Fruit fly (Drosophila melanogaster) whole organism, embryonic: ENCODE data around the gene CG10581.
A peak's percentile ranks its signal among the peaks of the same experiment; 100 is the strongest.

Experiments used
- Aef1 ChIP-seq: fragments of 200-800 bp; sonication (Bioruptor generic); IDR thresholded peaks from 3 replicates; pipeline ENCODE4 v1.3.6; 2022; ENCODE audit warnings: missing biosample characterization, missing genetic modification characterization
- Atf-2 ChIP-seq: fragments of 200-800 bp; sonication (Bioruptor generic); optimal IDR thresholded peaks from 2 replicates; lab custom pipeline; 2016; ENCODE audit warnings: missing biosample characterization, missing genetic modification characterization
- Atf3 ChIP-seq: fragments of 200-800 bp; sonication (Bioruptor generic); optimal IDR thresholded peaks from 3 replicates; lab custom pipeline; 2016; ENCODE audit warnings: missing biosample characterization, missing genetic modification characterization
- Blimp-1 ChIP-seq: fragments of 200-800 bp; sonication (Bioruptor generic); optimal IDR thresholded peaks from 3 replicates; lab custom pipeline; 2018; ENCODE audit warnings: missing biosample characterization, missing genetic modification characterization, mild to moderate bottlenecking, moderate library complexity, missing genetic modification reagents
- CG11398 ChIP-seq: fragments of 200-800 bp; sonication (Bioruptor generic); optimal IDR thresholded peaks from 2 replicates; lab custom pipeline; 2016; ENCODE audit warnings: missing biosample characterization, missing genetic modification characterization
- CG11723 ChIP-seq: fragments of 200-800 bp; sonication (Bioruptor generic); optimal IDR thresholded peaks from 2 replicates; lab custom pipeline; 2017; ENCODE audit warnings: missing biosample characterization, mild to moderate bottlenecking, missing genetic modification characterization
- CG13775 ChIP-seq: fragments of 200-800 bp; sonication (Bioruptor generic); optimal IDR thresholded peaks from 3 replicates; lab custom pipeline; 2017; ENCODE audit warnings: missing biosample characterization, mild to moderate bottlenecking, missing genetic modification characterization
- CG14050 ChIP-seq: fragments of 200-800 bp; sonication (Bioruptor generic); IDR thresholded peaks from 3 replicates; pipeline ENCODE4 v1.3.6; 2022; ENCODE audit warnings: missing biosample characterization, missing genetic modification characterization
- CG14667 ChIP-seq: fragments of 200-800 bp; sonication (Bioruptor generic); IDR thresholded peaks from 2 replicates; pipeline ENCODE4 v1.3.6; 2022; ENCODE audit warnings: missing biosample characterization, missing genetic modification characterization
- CG15601 ChIP-seq: fragments of 200-800 bp; sonication (Bioruptor generic); optimal IDR thresholded peaks from 3 replicates; lab custom pipeline; 2019; ENCODE audit warnings: missing biosample characterization, mild to moderate bottlenecking, missing genetic modification characterization, moderate library complexity
- CG1792 ChIP-seq: fragments of 200-800 bp; sonication (Bioruptor generic); optimal IDR thresholded peaks from 2 replicates; lab custom pipeline; 2016; ENCODE audit warnings: missing biosample characterization, missing genetic modification characterization
- CG18262 ChIP-seq: fragments of 200-800 bp; optimal IDR thresholded peaks from 3 replicates; lab custom pipeline; 2019; ENCODE audit warnings: missing biosample characterization, mild to moderate bottlenecking, missing genetic modification characterization, moderate library complexity
- CG2120 ChIP-seq: fragments of 200-800 bp; sonication (Bioruptor generic); optimal IDR thresholded peaks from 3 replicates; lab custom pipeline; 2016; ENCODE audit warnings: missing biosample characterization, missing genetic modification characterization
- CG30020 ChIP-seq: fragments of 200-800 bp; optimal IDR thresholded peaks from 2 replicates; lab custom pipeline; 2019; ENCODE audit warnings: missing biosample characterization, mild to moderate bottlenecking, missing genetic modification characterization, moderate library complexity
- CG34224 ChIP-seq: fragments of 200-800 bp; sonication (Bioruptor generic); IDR thresholded peaks from 3 replicates; pipeline ENCODE4 v1.3.6; 2022; ENCODE audit warnings: missing biosample characterization, missing genetic modification characterization; ENCODE audit not compliant: partially characterized antibody
- CG3838 ChIP-seq: fragments of 200-800 bp; sonication (Bioruptor generic); optimal IDR thresholded peaks from 3 replicates; lab custom pipeline; 2016; ENCODE audit warnings: missing biosample characterization, missing genetic modification characterization
- CG43689 ChIP-seq: fragments of 200-800 bp; sonication (Bioruptor generic); IDR thresholded peaks from 2 replicates; pipeline ENCODE4 v1.3.6; 2022; ENCODE audit warnings: missing biosample characterization, missing genetic modification characterization
- CG4854 ChIP-seq: fragments of 200-800 bp; sonication (Bioruptor generic); optimal IDR thresholded peaks from 2 replicates; lab custom pipeline; 2016; ENCODE audit warnings: missing biosample characterization, missing genetic modification characterization, inconsistent platforms
- CG6854 ChIP-seq: fragments of 200-800 bp; sonication (Bioruptor generic); optimal IDR thresholded peaks from 3 replicates; lab custom pipeline; 2017; ENCODE audit warnings: missing biosample characterization, mild to moderate bottlenecking, missing genetic modification characterization
- CG7556 ChIP-seq: fragments of 200-800 bp; sonication (Bioruptor generic); optimal IDR thresholded peaks from 2 replicates; lab custom pipeline; 2017; ENCODE audit warnings: missing biosample characterization, mild to moderate bottlenecking, missing genetic modification characterization
- CG7839 ChIP-seq: fragments of 200-800 bp; sonication (Bioruptor generic); optimal IDR thresholded peaks from 3 replicates; lab custom pipeline; 2018; ENCODE audit warnings: missing biosample characterization, mild to moderate bottlenecking, missing genetic modification characterization, moderate library complexity
- CG8281 ChIP-seq: fragments of 200-800 bp; sonication (Bioruptor generic); optimal IDR thresholded peaks from 2 replicates; lab custom pipeline; 2018; ENCODE audit warnings: missing biosample characterization, mild to moderate bottlenecking, missing genetic modification characterization, moderate library complexity
- CHES-1-like ChIP-seq: fragments of 200-800 bp; sonication (Bioruptor generic); optimal IDR thresholded peaks from 2 replicates; lab custom pipeline; 2016; ENCODE audit warnings: missing biosample characterization, missing genetic modification characterization
- CTCF ChIP-seq: fragments of 200-800 bp; sonication (Bioruptor generic); optimal IDR thresholded peaks from 2 replicates; lab custom pipeline; 2017; ENCODE audit warnings: missing biosample characterization, mild to moderate bottlenecking, missing genetic modification characterization, moderate library complexity
- Deaf1 ChIP-seq: fragments of 200-800 bp; optimal IDR thresholded peaks from 3 replicates; lab custom pipeline; 2019; ENCODE audit warnings: missing biosample characterization, mild to moderate bottlenecking, missing genetic modification characterization, moderate library complexity
- Elba2 ChIP-seq: fragments of 200-800 bp; sonication (Bioruptor generic); optimal IDR thresholded peaks from 3 replicates; lab custom pipeline; 2016; ENCODE audit warnings: missing biosample characterization, missing genetic modification characterization
- Fer2 ChIP-seq: fragments of 200-800 bp; sonication (Bioruptor generic); optimal IDR thresholded peaks from 2 replicates; lab custom pipeline; 2018; ENCODE audit warnings: missing biosample characterization, mild to moderate bottlenecking, missing genetic modification characterization, moderate library complexity
- Lhr ChIP-seq: fragments of 200-800 bp; sonication (Bioruptor generic); optimal IDR thresholded peaks from 3 replicates; lab custom pipeline; 2017; ENCODE audit warnings: mild to moderate bottlenecking, missing biosample characterization, missing genetic modification reagents, missing genetic modification characterization
- NC2β ChIP-seq: fragments of 200-800 bp; sonication (Bioruptor generic); optimal IDR thresholded peaks from 2 replicates; lab custom pipeline; 2016; ENCODE audit warnings: missing biosample characterization, missing genetic modification characterization
- PHDP ChIP-seq: fragments of 200-800 bp; sonication (Bioruptor generic); optimal IDR thresholded peaks from 3 replicates; lab custom pipeline; 2018; ENCODE audit warnings: missing biosample characterization, mild to moderate bottlenecking, missing genetic modification characterization, moderate library complexity
- Side ChIP-seq: fragments of 200-800 bp; sonication (Bioruptor generic); optimal IDR thresholded peaks from 2 replicates; lab custom pipeline; 2016; ENCODE audit warnings: missing biosample characterization, missing genetic modification characterization
- Tbp ChIP-seq: fragments of >200 bp; optimal IDR thresholded peaks from 2 replicates; lab custom pipeline; 2018; ENCODE audit warnings: missing biosample characterization, missing genetic modification characterization
- br ChIP-seq: fragments of >200 bp; optimal IDR thresholded peaks from 2 replicates; lab custom pipeline; 2017
- btn ChIP-seq: fragments of 200-800 bp; sonication (Bioruptor generic); optimal IDR thresholded peaks from 2 replicates; lab custom pipeline; 2016; ENCODE audit warnings: missing biosample characterization, missing genetic modification characterization
- caup ChIP-seq: fragments of 200-800 bp; sonication (Bioruptor generic); optimal IDR thresholded peaks from 3 replicates; lab custom pipeline; 2017; ENCODE audit warnings: missing biosample characterization, mild to moderate bottlenecking, missing genetic modification characterization, moderate library complexity; ENCODE audit not compliant: severe bottlenecking
- corto ChIP-seq: fragments of 200-800 bp; sonication (Bioruptor generic); optimal IDR thresholded peaks from 2 replicates; lab custom pipeline; 2016; ENCODE audit warnings: missing biosample characterization, mild to moderate bottlenecking, missing genetic modification characterization, moderate library complexity
- fd102C ChIP-seq: fragments of 200-800 bp; sonication (Bioruptor generic); optimal IDR thresholded peaks from 2 replicates; lab custom pipeline; 2018; ENCODE audit warnings: missing biosample characterization, mild to moderate bottlenecking, missing genetic modification characterization, moderate library complexity
- fd96Cb ChIP-seq: fragments of 200-800 bp; sonication (Bioruptor generic); optimal IDR thresholded peaks from 2 replicates; lab custom pipeline; 2018; ENCODE audit warnings: missing biosample characterization, mild to moderate bottlenecking, missing genetic modification characterization, moderate library complexity
- fru ChIP-seq: fragments of >200 bp; optimal IDR thresholded peaks from 2 replicates; lab custom pipeline; 2017
- gce ChIP-seq: fragments of 200-800 bp; sonication (Bioruptor generic); IDR thresholded peaks from 3 replicates; pipeline ENCODE4 v1.3.6; 2022; ENCODE audit warnings: missing biosample characterization, missing genetic modification characterization
- gcm2 ChIP-seq: fragments of 200-800 bp; sonication (Bioruptor generic); optimal IDR thresholded peaks from 2 replicates; lab custom pipeline; 2016; ENCODE audit warnings: missing biosample characterization, missing genetic modification characterization
- gro ChIP-seq: fragments of 200-800 bp; sonication (Bioruptor generic); optimal IDR thresholded peaks from 2 replicates; lab custom pipeline; 2016; ENCODE audit warnings: missing biosample characterization, missing genetic modification characterization
- kni ChIP-seq: fragments of 200-800 bp; sonication (Bioruptor generic); optimal IDR thresholded peaks from 3 replicates; lab custom pipeline; 2017; ENCODE audit warnings: mild to moderate bottlenecking, missing biosample characterization, missing genetic modification reagents, missing genetic modification characterization
- lab ChIP-seq: fragments of 200-800 bp; sonication (Bioruptor generic); optimal IDR thresholded peaks from 3 replicates; lab custom pipeline; 2017; ENCODE audit warnings: missing biosample characterization, missing genetic modification characterization, mild to moderate bottlenecking, moderate library complexity, missing genetic modification reagents
- lilli ChIP-seq: fragments of 200-800 bp; sonication (Bioruptor generic); optimal IDR thresholded peaks from 3 replicates; lab custom pipeline; 2016; ENCODE audit warnings: missing biosample characterization, missing genetic modification characterization
- nerfin-2 ChIP-seq: fragments of 200-800 bp; sonication (Bioruptor generic); IDR thresholded peaks from 2 replicates; pipeline ENCODE4 v1.3.6; 2022; ENCODE audit warnings: missing biosample characterization, missing genetic modification characterization; ENCODE audit not compliant: partially characterized antibody
- pros ChIP-seq: fragments of 200-800 bp; sonication (Bioruptor generic); optimal IDR thresholded peaks from 3 replicates; lab custom pipeline; 2019; ENCODE audit warnings: missing biosample characterization, mild to moderate bottlenecking, missing genetic modification characterization, moderate library complexity
- repo ChIP-seq: fragments of 200-800 bp; sonication (Bioruptor generic); optimal IDR thresholded peaks from 2 replicates; lab custom pipeline; 2016; ENCODE audit warnings: missing biosample characterization, missing genetic modification characterization
- rib ChIP-seq: fragments of 200-800 bp; sonication (Bioruptor generic); IDR thresholded peaks from 2 replicates; pipeline ENCODE4 v1.3.6; 2022; ENCODE audit warnings: missing biosample characterization, missing genetic modification characterization
- sr ChIP-seq: fragments of 200-800 bp; sonication (Bioruptor generic); IDR thresholded peaks from 3 replicates; pipeline ENCODE4 v1.3.6; 2022; ENCODE audit warnings: missing biosample characterization, missing genetic modification characterization
- sug ChIP-seq: fragments of 200-800 bp; optimal IDR thresholded peaks from 2 replicates; lab custom pipeline; 2019; ENCODE audit warnings: missing biosample characterization, mild to moderate bottlenecking, missing genetic modification characterization, moderate library complexity
- ttk ChIP-seq: fragments of 200-800 bp; sonication (Bioruptor generic); IDR thresholded peaks from 2 replicates; pipeline ENCODE4 v2.1.2; 2022; ENCODE audit warnings: missing biosample characterization, missing genetic modification characterization
- vfl ChIP-seq: fragments of 200-800 bp; sonication (Bioruptor generic); optimal IDR thresholded peaks from 2 replicates; lab custom pipeline; 2016; ENCODE audit warnings: missing biosample characterization, missing genetic modification characterization

CG10581 gene

DNA sequence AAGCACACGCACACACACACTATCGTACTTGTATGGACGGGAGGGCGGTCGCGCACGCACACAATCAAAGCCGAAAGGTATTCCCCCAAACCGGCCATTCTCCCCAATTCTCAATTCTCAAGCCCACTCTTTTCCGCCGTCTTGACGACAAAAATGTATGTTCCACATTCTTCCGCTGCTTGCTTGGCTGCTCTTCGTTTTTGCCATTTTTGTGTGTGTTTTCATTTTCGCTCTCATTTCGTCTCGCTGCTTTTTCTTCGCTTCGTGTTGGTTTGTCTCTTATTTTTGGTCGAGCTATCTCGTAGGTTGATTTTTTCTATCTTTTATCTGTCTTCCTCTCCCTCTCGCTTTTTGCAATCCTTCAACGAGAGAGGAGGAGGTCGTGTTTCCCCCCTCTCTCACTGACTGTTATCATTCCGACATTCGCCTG lies 19.5 kb downstream of the CG10581 start (continued):
- TF ChIP-seq lab: no peak
- TF ChIP-seq CG14050 (GFP tag; lab: Robert Waterston, UW): no peak
- TF ChIP-seq fd102C (GFP tag; lab: Kevin White, UChicago): no peak
- TF ChIP-seq fd96Cb (tag; lab: Kevin White, UChicago): no peak
- TF ChIP-seq CG43689 (GFP tag; lab: Robert Waterston, UW): no peak
- no peak for TF ChIP-seq CG7839
- peak; percentile 45 for TF ChIP-seq Deaf1 (tag; lab: Kevin White, UChicago)
- no peak for TF ChIP-seq Blimp-1
- TF ChIP-seq CG11398 (GFP tag; lab: Kevin White, UChicago): no peak
- TF ChIP-seq lilli (GFP tag; lab: Kevin White, UChicago): no peak
- no peak for TF ChIP-seq gro (GFP tag; lab: Kevin White, UChicago)
- TF ChIP-seq CG14667 (GFP tag; lab: Robert Waterston, UW): no peak
- TF ChIP-seq CG30020 (tag; lab: Kevin White, UChicago): no peak
- no peak for TF ChIP-seq CHES-1-like (GFP tag; lab: Kevin White, UChicago)
- TF ChIP-seq NC2β (GFP tag; lab: Kevin White, UChicago): no peak
- no peak for TF ChIP-seq caup (GFP tag; lab: Kevin White, UChicago)
- TF ChIP-seq sr (GFP tag; lab: Robert Waterston, UW): peak; percentile 45; the same call in 2 of the 3 replicates
- no peak for TF ChIP-seq gce (GFP tag; lab: Robert Waterston, UW)
- no peak for TF ChIP-seq Fer2 (tag; lab: Kevin White, UChicago)
- no peak for TF ChIP-seq Side (GFP tag; lab: Kevin White, UChicago)
- TF ChIP-seq Elba2: no peak
- TF ChIP-seq sug (tag; lab: Kevin White, UChicago): peak; percentile 28
- TF ChIP-seq corto (GFP tag; lab: Kevin White, UChicago): no peak
- TF ChIP-seq Atf-2 (GFP tag; lab: Kevin White, UChicago): no peak
- TF ChIP-seq CG1792: no peak
- TF ChIP-seq kni (GFP tag; lab: Kevin White, UChicago): peak; percentile 18
- no peak for TF ChIP-seq CG34224 (GFP tag; lab: Robert Waterston, UW)
- TF ChIP-seq Tbp (GFP tag; lab: Kevin White, UChicago): no peak
- no peak for TF ChIP-seq Lhr (GFP tag; lab: Kevin White, UChicago)
- TF ChIP-seq ttk (GFP tag; lab: Robert Waterston, UW): no peak
- no peak for TF ChIP-seq CG6854 (GFP tag; lab: Kevin White, UChicago)
- TF ChIP-seq CG7556: no peak
- TF ChIP-seq CG13775 (GFP tag; lab: Kevin White, UChicago): no peak
- TF ChIP-seq CG2120 (GFP tag; lab: Kevin White, UChicago): no peak
- TF ChIP-seq CG8281 (tag; lab: Kevin White, UChicago): no peak
- TF ChIP-seq vfl (GFP tag; lab: Kevin White, UChicago): no peak
- TF ChIP-seq btn (GFP tag; lab: Kevin White, UChicago): no peak
- no peak for TF ChIP-seq CTCF (GFP tag; lab: Kevin White, UChicago)
- no peak for TF ChIP-seq gcm2 (GFP tag; lab: Kevin White, UChicago)
- peak; percentile 78 for TF ChIP-seq pros (GFP tag; lab: Kevin White, UChicago)
- no peak for TF ChIP-seq fru
- TF ChIP-seq rib: peak; percentile 60
- TF ChIP-seq Atf3 (GFP tag; lab: Kevin White, UChicago): no peak
- TF ChIP-seq CG15601 (tag; lab: Kevin White, UChicago): no peak
- TF ChIP-seq nerfin-2 (GFP tag; lab: Robert Waterston, UW): no peak
- TF ChIP-seq CG11723 (GFP tag; lab: Kevin White, UChicago): no peak
- TF ChIP-seq repo (GFP tag; lab: Kevin White, UChicago): no peak
- TF ChIP-seq CG3838: no peak
- no peak for TF ChIP-seq PHDP (tag; lab: Kevin White, UChicago)
- no peak for TF ChIP-seq CG18262 (tag; lab: Kevin White, UChicago)
- TF ChIP-seq Aef1: no peak
- TF ChIP-seq br (lab: Kevin White, UChicago): no peak
- no peak for TF ChIP-seq CG4854 (GFP tag; lab: Kevin White, UChicago)
